Fruit fly (Drosophila melanogaster): ENCODE data around the gene CG6048.

DNA sequence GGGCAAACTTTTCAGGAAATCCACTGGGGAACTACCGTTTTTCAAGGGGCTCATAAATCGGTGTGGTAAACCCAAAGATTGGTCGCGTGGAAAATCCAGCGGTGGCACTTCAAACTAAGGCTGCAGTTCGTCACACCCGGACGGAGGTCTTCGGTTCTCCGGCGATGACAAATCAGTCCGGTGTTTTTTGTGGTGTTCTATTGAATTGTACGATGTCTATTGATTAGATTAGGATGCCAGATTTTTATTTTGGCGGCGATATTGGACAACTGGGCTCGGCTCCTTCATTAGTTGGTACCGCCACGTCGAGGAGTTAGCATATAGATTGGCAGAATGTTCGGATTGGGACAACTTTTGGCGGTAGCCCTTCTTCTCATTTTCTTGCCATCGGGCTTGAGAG is at the start of gene CG6048:
- TF ChIP-seq cnc (optimal IDR thresholded peaks at IDR 0.05) (no peak), tj (GFP tag; optimal IDR thresholded peaks at IDR 0.05) (no peak), CG7045 (GFP tag; optimal IDR thresholded peaks at IDR 0.05) (no peak), pad (GFP tag; optimal IDR thresholded peaks at IDR 0.05) (no peak), CG14711 (tag; optimal IDR thresholded peaks at IDR 0.05) (no peak), Mnt (GFP tag; optimal IDR thresholded peaks at IDR 0.05) (no peak), CG7101 (tag; optimal IDR thresholded peaks at IDR 0.05) (no peak), Crg-1 (GFP tag; optimal IDR thresholded peaks at IDR 0.05) (no peak), cic (GFP tag; optimal IDR thresholded peaks at IDR 0.05) (no peak), CG5204 (GFP tag; optimal IDR thresholded peaks at IDR 0.05) (no peak), Hr96 (GFP tag; optimal IDR thresholded peaks at IDR 0.05) (no peak)

Data from whole organism, adult.